Worm (Caenorhabditis elegans): ENCODE data around the gene str-40.

The str-40 gene

DNA sequence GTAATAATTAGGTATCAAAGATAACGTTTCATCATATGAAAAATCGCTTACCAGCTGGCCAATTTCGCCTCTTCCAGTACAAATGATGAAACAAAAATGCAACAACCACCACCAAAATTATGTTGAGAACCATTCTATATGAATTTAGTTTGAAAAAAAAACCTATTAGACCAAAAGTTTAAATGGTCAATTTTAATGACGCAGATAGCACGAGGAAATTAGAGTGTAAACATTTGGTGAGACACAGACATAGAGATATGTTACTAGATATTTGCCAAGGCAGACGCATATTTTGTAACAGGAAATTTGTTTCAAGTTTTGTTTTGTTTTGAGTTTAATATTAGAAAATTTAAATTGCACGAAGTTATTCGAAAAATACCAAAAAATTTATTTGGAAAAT, 25.4 kb upstream of the str-40 start, which contains the start of gene cyp-33C9 (continued):
- TF ChIP-seq Y116A8C.19 (tag; optimal IDR thresholded peaks at IDR 0.05; ENCODE audit: borderline replicate concordance) (no peak), lin-13 (GFP tag; optimal IDR thresholded peaks at IDR 0.05) (no peak), vab-15 (tag; optimal IDR thresholded peaks at IDR 0.05) (no peak), zip-4 (GFP tag; optimal IDR thresholded peaks at IDR 0.05) (no peak), nhr-28 (tag; optimal IDR thresholded peaks at IDR 0.05) (no peak), ceh-8 (GFP tag; optimal IDR thresholded peaks at IDR 0.05) (no peak), lin-39 (tag; optimal IDR thresholded peaks at IDR 0.05) (no peak), nhr-11 (tag; optimal IDR thresholded peaks at IDR 0.05) (no peak), ztf-11 (tag; optimal IDR thresholded peaks at IDR 0.05) (no peak), rnt-1 (tag; optimal IDR thresholded peaks at IDR 0.05) (no peak), zag-1 (tag; optimal IDR thresholded peaks at IDR 0.05) (no peak)

DNA sequence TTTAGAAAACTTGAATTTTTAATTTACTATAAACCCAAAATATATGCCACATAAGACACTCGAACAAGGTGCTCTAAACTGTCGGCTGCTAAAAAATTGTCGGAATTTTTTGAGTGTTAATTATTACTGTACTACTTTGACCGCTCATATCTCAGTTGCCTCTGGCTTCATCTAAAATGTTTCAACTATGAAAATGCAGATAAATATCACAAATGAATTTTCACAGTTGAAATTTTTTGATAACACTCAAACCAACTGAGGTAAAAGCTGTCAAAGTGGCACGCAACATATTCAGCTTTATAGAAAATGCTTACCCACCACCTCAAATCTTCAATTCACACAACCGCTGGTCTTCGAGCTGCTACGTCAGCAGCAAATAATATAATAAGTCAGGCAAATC, 19.8 kb upstream of the str-40 start, which contains the start of gene acs-21:
acs-21 (plus strand) TSS at position 301 of the 400 bp plus-strand sequence.
- TF ChIP-seq mab-9 (GFP tag; IDR thresholded peaks at IDR 0.05) (no peak), ces-1 (GFP tag; optimal IDR thresholded peaks at IDR 0.05) (no peak), aly-2 (tag; optimal IDR thresholded peaks at IDR 0.05) (no peak), aha-1 (tag; optimal IDR thresholded peaks at IDR 0.05) (no peak), lir-3 (tag; optimal IDR thresholded peaks at IDR 0.05; ENCODE audit: poor library complexity) (no peak), lin-39 (tag; optimal IDR thresholded peaks at IDR 0.05) (no peak), nhr-85 (tag) (no peak)

DNA sequence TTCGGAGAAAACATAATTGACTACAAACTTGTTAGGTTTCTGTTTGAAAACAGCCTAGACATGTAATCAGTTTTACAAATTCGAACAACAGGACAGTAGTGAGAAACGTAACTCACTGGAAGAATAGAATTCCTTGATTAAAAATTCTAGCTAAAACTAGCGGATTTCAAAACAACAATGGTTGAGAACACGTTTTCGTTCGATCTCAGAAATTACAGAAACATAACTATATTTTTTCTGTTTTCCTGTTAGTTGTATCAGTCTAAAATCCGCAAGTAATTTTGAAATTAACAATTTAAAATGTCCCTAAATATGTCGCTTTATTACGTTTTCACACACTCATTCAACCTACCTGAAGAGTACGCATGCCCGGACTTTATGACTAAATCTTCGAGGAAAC, 17.3 kb upstream of the str-40 start, which contains the start of gene srt-8:
srt-8 (plus strand) TSS at position 301 of the 400 bp plus-strand sequence.
- TF ChIP-seq unc-86 (tag; optimal IDR thresholded peaks at IDR 0.05): no peak
- no peak for TF ChIP-seq sptf-1 (tag; optimal IDR thresholded peaks at IDR 0.05)
- no peak for TF ChIP-seq skn-1 (tag; optimal IDR thresholded peaks at IDR 0.05)
- no peak for TF ChIP-seq dsc-1 (tag; optimal IDR thresholded peaks at IDR 0.05)
- TF ChIP-seq snu-23 (GFP tag; optimal IDR thresholded peaks at IDR 0.05): no peak
- no peak for TF ChIP-seq unc-98 (GFP tag; IDR thresholded peaks at IDR 0.05)
- TF ChIP-seq C16A3.4 (tag; optimal IDR thresholded peaks at IDR 0.05): no peak
- no peak for TF ChIP-seq mab-9 (GFP tag; IDR thresholded peaks at IDR 0.05)
- TF ChIP-seq hlh-4 (tag; optimal IDR thresholded peaks at IDR 0.05): no peak
- TF ChIP-seq pqm-1 (tag; optimal IDR thresholded peaks at IDR 0.05): no peak
- TF ChIP-seq fos-1 (tag; optimal IDR thresholded peaks at IDR 0.05): no peak

DNA sequence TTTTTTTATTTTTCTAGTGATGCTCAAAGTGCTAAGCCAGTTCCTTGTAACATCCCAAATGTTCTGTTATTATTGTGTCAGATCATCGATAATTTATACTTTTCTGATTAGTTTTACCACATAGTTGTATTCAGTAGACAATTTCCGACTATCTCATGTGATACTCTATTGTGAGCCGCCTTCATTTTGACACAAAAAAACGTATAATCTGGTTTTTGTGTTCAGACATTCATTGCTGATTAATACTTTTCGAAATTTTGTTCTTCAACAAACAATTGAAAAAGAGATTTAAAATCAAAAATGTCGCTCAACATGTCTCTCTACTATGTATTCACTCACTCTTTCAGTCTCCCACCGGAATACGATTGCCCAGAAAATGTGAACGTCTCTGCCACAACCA, 12.5 kb upstream of the str-40 start, which contains the start of gene srt-7:
srt-7 (plus strand) TSS at position 301 of the 400 bp plus-strand sequence.
- TF ChIP-seq ama-1 (optimal IDR thresholded peaks at IDR 0.05) (no peak), C04F5.9 (tag; optimal IDR thresholded peaks at IDR 0.05) (no peak), hpl-2 (GFP tag; optimal IDR thresholded peaks at IDR 0.05) (no peak), fos-1 (tag; optimal IDR thresholded peaks at IDR 0.05) (no peak), nhr-90 (tag; optimal IDR thresholded peaks at IDR 0.05; ENCODE audit: poor library complexity) (no peak), tlp-1 (tag; optimal IDR thresholded peaks at IDR 0.05) (no peak)

DNA sequence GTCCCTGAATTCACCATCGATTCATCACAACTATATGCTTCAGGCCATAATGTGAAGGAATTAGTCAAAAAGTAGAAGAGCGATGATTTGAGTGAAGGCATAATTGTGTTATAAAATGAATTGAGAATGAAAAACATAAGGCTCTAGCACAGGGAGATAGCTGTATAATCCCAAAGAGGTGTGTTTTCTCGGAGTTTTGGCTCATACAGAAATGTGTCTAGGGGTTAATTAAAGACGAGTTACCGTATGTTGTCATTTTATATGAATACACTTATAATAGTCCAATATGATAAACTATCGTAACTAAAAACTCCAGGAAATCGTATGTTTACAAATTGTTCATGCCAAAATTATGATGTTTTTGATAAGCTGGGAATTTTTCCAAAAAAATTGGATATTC, 11.8 kb upstream of the str-40 start, which contains the start of gene srt-5:
srt-5 (minus strand) TSS at position 101 of the 400 bp plus-strand sequence.
- no peak for TF ChIP-seq alr-1 (tag; optimal IDR thresholded peaks at IDR 0.05; ENCODE audit: borderline replicate concordance)
- no peak for TF ChIP-seq swsn-7 (tag; optimal IDR thresholded peaks at IDR 0.05)
- TF ChIP-seq ces-1 (GFP tag; optimal IDR thresholded peaks at IDR 0.05): no peak
- TF ChIP-seq nhr-90 (tag; optimal IDR thresholded peaks at IDR 0.05; ENCODE audit: poor library complexity): no peak
- no peak for TF ChIP-seq ceh-82 (tag; optimal IDR thresholded peaks at IDR 0.05)
- TF ChIP-seq pqm-1 (tag; optimal IDR thresholded peaks at IDR 0.05): no peak
- no peak for TF ChIP-seq nhr-77 (tag; optimal IDR thresholded peaks at IDR 0.05)
- no peak for TF ChIP-seq efl-1 (optimal IDR thresholded peaks at IDR 0.05)
- TF ChIP-seq efl-1 (GFP tag; optimal IDR thresholded peaks at IDR 0.05 in 1 of 2): no peak
- no peak for TF ChIP-seq unc-130 (tag; optimal IDR thresholded peaks at IDR 0.05)
- no peak for TF ChIP-seq ceh-88 (GFP tag; IDR thresholded peaks at IDR 0.05)
- TF ChIP-seq F16B12.6 (tag; optimal IDR thresholded peaks at IDR 0.05): no peak
- TF ChIP-seq nhr-237 (tag; optimal IDR thresholded peaks at IDR 0.05): no peak
- no peak for TF ChIP-seq sup-37 (GFP tag; optimal IDR thresholded peaks at IDR 0.05)
- TF ChIP-seq ceh-8 (GFP tag; optimal IDR thresholded peaks at IDR 0.05): no peak
- no peak for TF ChIP-seq snu-23 (GFP tag; optimal IDR thresholded peaks at IDR 0.05)
- TF ChIP-seq elt-3 (tag; optimal IDR thresholded peaks at IDR 0.05): no peak
- no peak for TF ChIP-seq unc-30 (tag; optimal IDR thresholded peaks at IDR 0.05)
- TF ChIP-seq ceh-90 (tag; optimal IDR thresholded peaks at IDR 0.05): no peak
- no peak for TF ChIP-seq xbp-1 (tag; optimal IDR thresholded peaks at IDR 0.05)

Measured in whole organism, L1 larva.